Worm (Caenorhabditis elegans) whole organism, late embryonic: ENCODE measurements around the gene Y71H2AM.6.

Source experiments
- C08G9.2 ChIP-seq: sonication (generic microtip); optimal IDR thresholded peaks from 2 replicates; lab custom pipeline; 2016; ENCODE audit warnings: mild to moderate bottlenecking, missing genetic modification characterization, moderate library complexity, missing compliant biosample characterization
- C38D4.7 ChIP-seq: fragments of 200-800 bp; sonication (Bioruptor generic); optimal IDR thresholded peaks from 2 replicates; lab custom pipeline; 2018; ENCODE audit warnings: mild to moderate bottlenecking, missing genetic modification characterization, moderate library complexity, missing compliant biosample characterization
- ahr-1 ChIP-seq: sonication (generic microtip); optimal IDR thresholded peaks from 2 replicates; lab custom pipeline; 2016; ENCODE audit warnings: missing genetic modification characterization, missing compliant biosample characterization
- ama-1 ChIP-seq: fragments of 150-350 bp; optimal IDR thresholded peaks from 2 replicates; lab custom pipeline; 2014
- ceh-14 ChIP-seq: sonication (generic microtip); optimal IDR thresholded peaks from 2 replicates; lab custom pipeline; 2016; ENCODE audit warnings: missing genotype, missing genetic modification characterization, missing compliant biosample characterization
- ceh-19 ChIP-seq: fragments of 200-800 bp; sonication (Bioruptor generic); optimal IDR thresholded peaks from 2 replicates; lab custom pipeline; 2018; ENCODE audit warnings: mild to moderate bottlenecking, missing genetic modification characterization, missing compliant biosample characterization
- ceh-2 ChIP-seq: sonication (generic microtip); optimal IDR thresholded peaks from 2 replicates; lab custom pipeline; 2016; ENCODE audit warnings: missing genotype, missing genetic modification characterization, missing compliant biosample characterization
- ceh-22 ChIP-seq: sonication (generic microtip); optimal IDR thresholded peaks from 2 replicates; lab custom pipeline; 2017; ENCODE audit warnings: missing biosample characterization, missing genetic modification characterization
- ceh-24 ChIP-seq: sonication (generic microtip); optimal IDR thresholded peaks from 2 replicates; lab custom pipeline; 2016; ENCODE audit warnings: mild to moderate bottlenecking, missing genetic modification characterization, missing compliant biosample characterization
- ceh-31 ChIP-seq: sonication (generic microtip); optimal IDR thresholded peaks from 2 replicates; lab custom pipeline; 2016; ENCODE audit warnings: missing genetic modification characterization, missing compliant biosample characterization
- ceh-34 ChIP-seq: sonication (generic microtip); optimal IDR thresholded peaks from 2 replicates; lab custom pipeline; 2016; ENCODE audit warnings: mild to moderate bottlenecking, missing genetic modification characterization, missing compliant biosample characterization
- ceh-48 ChIP-seq: sonication (generic microtip); optimal IDR thresholded peaks from 2 replicates; lab custom pipeline; 2016; ENCODE audit warnings: missing genetic modification characterization, inconsistent platforms, missing compliant biosample characterization
- ceh-6 ChIP-seq: fragments of 200-800 bp; sonication (Bioruptor generic); optimal IDR thresholded peaks from 2 replicates; lab custom pipeline; 2018; ENCODE audit warnings: mild to moderate bottlenecking, missing genetic modification characterization, missing compliant biosample characterization
- che-1 ChIP-seq: sonication (generic microtip); optimal IDR thresholded peaks from 2 replicates; lab custom pipeline; 2016; ENCODE audit warnings: mild to moderate bottlenecking, missing genetic modification characterization, missing compliant biosample characterization
- dmd-4 ChIP-seq: sonication (generic microtip); optimal IDR thresholded peaks from 2 replicates; lab custom pipeline; 2016; ENCODE audit warnings: borderline replicate concordance, missing genetic modification characterization, missing compliant biosample characterization
- dve-1 ChIP-seq: sonication (generic microtip); optimal IDR thresholded peaks from 2 replicates; lab custom pipeline; 2017; ENCODE audit warnings: antibody characterized with exemption, mild to moderate bottlenecking, missing genetic modification characterization, missing compliant biosample characterization
- elt-2 ChIP-seq: sonication (generic microtip); optimal IDR thresholded peaks from 2 replicates; lab custom pipeline; 2016; ENCODE audit warnings: missing genetic modification reagents, missing genetic modification characterization, missing compliant biosample characterization
- elt-4 ChIP-seq: sonication (generic microtip); optimal IDR thresholded peaks from 2 replicates; lab custom pipeline; 2016; ENCODE audit warnings: missing genetic modification characterization, missing compliant biosample characterization
- ets-4 ChIP-seq: sonication (generic microtip); optimal IDR thresholded peaks from 2 replicates; lab custom pipeline; 2016; ENCODE audit warnings: missing genetic modification characterization, missing compliant biosample characterization
- eyg-1 ChIP-seq: sonication (generic microtip); optimal IDR thresholded peaks from 2 replicates; lab custom pipeline; 2016; ENCODE audit warnings: missing genotype, missing genetic modification characterization, missing compliant biosample characterization
- fax-1 ChIP-seq: sonication (generic microtip); optimal IDR thresholded peaks from 2 replicates; lab custom pipeline; 2016; ENCODE audit warnings: missing genotype, missing genetic modification characterization, missing compliant biosample characterization
- fkh-10 ChIP-seq: fragments of 150-350 bp; optimal IDR thresholded peaks from 2 replicates; lab custom pipeline; 2014; ENCODE audit warnings: missing biosample characterization, missing genetic modification reagents, missing genetic modification characterization
- fkh-6 ChIP-seq: sonication (generic microtip); optimal IDR thresholded peaks from 2 replicates; lab custom pipeline; 2016; ENCODE audit warnings: missing genetic modification characterization, missing compliant biosample characterization
- gmeb-2 ChIP-seq: sonication (generic microtip); optimal IDR thresholded peaks from 2 replicates; lab custom pipeline; 2016; ENCODE audit warnings: missing genetic modification characterization, inconsistent platforms, missing compliant biosample characterization
- hlh-13 ChIP-seq: fragments of 200-800 bp; sonication (Bioruptor generic); optimal IDR thresholded peaks from 2 replicates; lab custom pipeline; 2018; ENCODE audit warnings: mild to moderate bottlenecking, missing genetic modification characterization, missing compliant biosample characterization
- hlh-30 ChIP-seq: sonication (generic microtip); optimal IDR thresholded peaks from 2 replicates; lab custom pipeline; 2017; ENCODE audit warnings: antibody characterized with exemption, missing genetic modification characterization, missing compliant biosample characterization; ENCODE audit not compliant: insufficient read depth
- hlh-8 ChIP-seq: sonication (generic microtip); optimal IDR thresholded peaks from 2 replicates; lab custom pipeline; 2016; ENCODE audit warnings: missing genotype, missing genetic modification characterization, missing compliant biosample characterization
- lim-6 ChIP-seq: sonication (generic microtip); optimal IDR thresholded peaks from 2 replicates; lab custom pipeline; 2016; ENCODE audit warnings: missing genetic modification characterization, missing compliant biosample characterization
- lin-11 ChIP-seq: fragments of 200-800 bp; sonication (Bioruptor generic); optimal IDR thresholded peaks from 2 replicates; lab custom pipeline; 2018; ENCODE audit warnings: mild to moderate bottlenecking, missing genetic modification characterization, missing compliant biosample characterization
- madf-2 ChIP-seq: sonication (generic microtip); optimal IDR thresholded peaks from 2 replicates; lab custom pipeline; 2017; ENCODE audit warnings: missing genetic modification characterization, missing compliant biosample characterization
- mec-3 ChIP-seq: sonication (generic microtip); optimal IDR thresholded peaks from 2 replicates; lab custom pipeline; 2016; ENCODE audit warnings: borderline replicate concordance, missing genetic modification characterization, missing compliant biosample characterization
- nhr-11 ChIP-seq: fragments of 150-350 bp; optimal IDR thresholded peaks from 2 replicates; lab custom pipeline; 2014; ENCODE audit warnings: missing biosample characterization, missing genetic modification characterization
- npax-4 ChIP-seq: sonication (generic microtip); optimal IDR thresholded peaks from 2 replicates; lab custom pipeline; 2016; ENCODE audit warnings: missing genetic modification characterization, missing compliant biosample characterization
- odd-2 ChIP-seq: sonication (generic microtip); optimal IDR thresholded peaks from 2 replicates; lab custom pipeline; 2017; ENCODE audit warnings: antibody characterized with exemption, mild to moderate bottlenecking, missing genetic modification characterization, missing compliant biosample characterization
- pag-3 ChIP-seq: sonication (generic microtip); optimal IDR thresholded peaks from 2 replicates; lab custom pipeline; 2016; ENCODE audit warnings: missing compliant biosample characterization, missing genetic modification characterization, borderline replicate concordance
- pat-9 ChIP-seq: fragments of 200-800 bp; sonication (Bioruptor generic); optimal IDR thresholded peaks from 2 replicates; lab custom pipeline; 2018; ENCODE audit warnings: mild to moderate bottlenecking, missing genetic modification characterization, moderate library complexity, missing compliant biosample characterization
- pha-2 ChIP-seq: sonication (generic microtip); optimal IDR thresholded peaks from 2 replicates; lab custom pipeline; 2017; ENCODE audit warnings: mild to moderate bottlenecking, missing genetic modification characterization, missing compliant biosample characterization
- pqm-1 ChIP-seq: sonication (generic microtip); optimal IDR thresholded peaks from 2 replicates; lab custom pipeline; 2016; ENCODE audit warnings: missing genetic modification characterization, missing compliant biosample characterization
- syd-9 ChIP-seq: sonication (generic microtip); optimal IDR thresholded peaks from 2 replicates; lab custom pipeline; 2016; ENCODE audit warnings: mild to moderate bottlenecking, missing genetic modification characterization, moderate library complexity, missing compliant biosample characterization
- tbx-2 ChIP-seq: sonication (generic microtip); optimal IDR thresholded peaks from 2 replicates; lab custom pipeline; 2016; ENCODE audit warnings: missing genetic modification characterization, missing compliant biosample characterization
- tbx-7 ChIP-seq: sonication (generic microtip); optimal IDR thresholded peaks from 2 replicates; lab custom pipeline; 2016; ENCODE audit warnings: missing genotype, missing genetic modification characterization, missing compliant biosample characterization
- ttx-3 ChIP-seq: sonication (generic microtip); optimal IDR thresholded peaks from 2 replicates; lab custom pipeline; 2016; ENCODE audit warnings: missing genetic modification reagents, missing genetic modification characterization, missing compliant biosample characterization
- unc-3 ChIP-seq, 2 experiments: fragments of 200-800 bp in 1 of 2; sonication (Bioruptor generic) in 1 of 2; sonication (generic microtip) in 1 of 2; conservative IDR thresholded peaks in 1 of 2; optimal IDR thresholded peaks in 1 of 2; 2 replicates each; pipeline versions ENCODE4 v1.3.6 to Lab custom; 2016 to 2022; ENCODE audit warnings: missing compliant biosample characterization in 2 of 2, missing genetic modification characterization in 2 of 2, missing genetic modification reagents in 1 of 2
- unc-42 ChIP-seq: sonication (generic microtip); optimal IDR thresholded peaks from 2 replicates; lab custom pipeline; 2016; ENCODE audit warnings: missing genotype, missing genetic modification characterization, missing compliant biosample characterization
- unc-55 ChIP-seq: sonication (generic microtip); optimal IDR thresholded peaks from 2 replicates; lab custom pipeline; 2017; ENCODE audit warnings: missing biosample characterization, missing genetic modification reagents, missing genetic modification characterization
- unc-86 ChIP-seq: sonication (generic microtip); optimal IDR thresholded peaks from 2 replicates; lab custom pipeline; 2016; ENCODE audit warnings: missing genetic modification characterization, missing compliant biosample characterization
- zip-5 ChIP-seq: sonication (generic microtip); optimal IDR thresholded peaks from 2 replicates; lab custom pipeline; 2016; ENCODE audit warnings: missing genetic modification characterization, missing compliant biosample characterization

Gene Y71H2AM.6

ce11 chrIII:2759308-2759707, 21.5 kb upstream of the Y71H2AM.6 start:
- TF ChIP-seq gmeb-2 (no peak), dve-1 (tag; lab: Kevin White, UChicago) (no peak), ceh-31 (tag; lab: Kevin White, UChicago) (no peak), hlh-30 (tag; lab: Kevin White, UChicago) (no peak), npax-4 (tag; lab: Kevin White, UChicago) (no peak), syd-9 (tag; lab: Kevin White, UChicago) (no peak), ceh-48 (tag; lab: Kevin White, UChicago) (no peak), tbx-7 (no peak), elt-4 (no peak)
- TF ChIP-seq, all 69 proteins: peak for 0

- TF ChIP-seq ceh-19 (GFP tag; lab: Kevin White, UChicago): no peak
- no peak for TF ChIP-seq ceh-31 (tag; lab: Kevin White, UChicago)
- no peak for TF ChIP-seq pag-3
- TF ChIP-seq lim-6 (tag; lab: Kevin White, UChicago): no peak
- no peak for TF ChIP-seq hlh-30 (tag; lab: Kevin White, UChicago)
- peak; percentile 50 for TF ChIP-seq elt-2
- TF ChIP-seq ceh-2: no peak
- TF ChIP-seq ceh-34 (tag; lab: Kevin White, UChicago): no peak
- TF ChIP-seq, all 69 proteins: peak for 1
Observed at ce11 chrIII:2760726-2761125, 20.1 kb upstream of the Y71H2AM.6 start, which contains the start of gene pho-9. TSS of gene pho-9 (minus strand) at chrIII:2760816.

ce11 chrIII:2768635-2769034, 12.2 kb upstream of the Y71H2AM.6 start, which contains the start of gene swsn-3:
TSS of gene swsn-3 (minus strand) at chrIII:2768679.
- peak; percentile 77 for TF ChIP-seq pat-9 (tag; lab: Kevin White, UChicago)
- TF ChIP-seq ceh-19 (GFP tag; lab: Kevin White, UChicago): peak; percentile 25
- peak; percentile 52 for TF ChIP-seq hlh-13 (GFP tag; lab: Kevin White, UChicago)
- TF ChIP-seq fkh-10 (GFP tag; lab: Kevin White, UChicago): no peak
- TF ChIP-seq tbx-7: peak; percentile 48
- peak; percentile 93 for TF ChIP-seq dmd-4 (tag; lab: Kevin White, UChicago)
- TF ChIP-seq hlh-8 (tag; lab: Kevin White, UChicago): peak; percentile 78
- peak; percentile 45 for TF ChIP-seq pag-3
- TF ChIP-seq syd-9 (tag; lab: Kevin White, UChicago): peak; percentile 57
- TF ChIP-seq nhr-11 (tag; lab: Kevin White, UChicago): no peak
- peak; percentile 90 for TF ChIP-seq ttx-3 (tag; lab: Kevin White, UChicago)
- no peak for TF ChIP-seq mec-3 (tag; lab: Kevin White, UChicago)
- peak; percentile 84 for TF ChIP-seq odd-2 (tag; lab: Kevin White, UChicago)
- peak; percentile 98 for TF ChIP-seq ceh-14 (tag; lab: Kevin White, UChicago)
- peak; percentile 71 for TF ChIP-seq madf-2 (tag; lab: Kevin White, UChicago)
- peak; percentile 78 for TF ChIP-seq fax-1
- TF ChIP-seq unc-55 (GFP tag; lab: Kevin White, UChicago): peak; percentile 38
- TF ChIP-seq ceh-2: peak; percentile 83
- TF ChIP-seq lin-11 (tag; lab: Kevin White, UChicago): peak; percentile 69
- peak; percentile 84 for TF ChIP-seq eyg-1 (tag; lab: Kevin White, UChicago)
- peak; percentile 79 for TF ChIP-seq che-1 (tag; lab: Kevin White, UChicago)
- peak; percentile 65 for TF ChIP-seq ceh-6 (GFP tag; lab: Kevin White, UChicago)
- TF ChIP-seq unc-86: peak; percentile 91
- peak; percentile 63 for TF ChIP-seq zip-5 (tag; lab: Kevin White, UChicago)
- peak; percentile 83 for TF ChIP-seq pha-2 (tag; lab: Kevin White, UChicago)
- TF ChIP-seq C08G9.2 (tag; lab: Kevin White, UChicago): peak; percentile 75
- TF ChIP-seq fkh-6 (tag; lab: Kevin White, UChicago): peak; percentile 46
- TF ChIP-seq ahr-1 (tag; lab: Kevin White, UChicago): peak; percentile 81
- peak; percentile 91 for TF ChIP-seq ceh-34 (tag; lab: Kevin White, UChicago)
- TF ChIP-seq ceh-48 (tag; lab: Kevin White, UChicago): peak; percentile 94
- 0 out of 2 replicates have a peak, but pooled peaks have one; percentile 45 for TF ChIP-seq unc-3 (GFP tag; conservative IDR thresholded peaks at IDR 0.05; lab: Robert Waterston, UW)
- TF ChIP-seq unc-3 (tag; optimal IDR thresholded peaks at IDR 0.05; lab: Kevin White, UChicago): peak; percentile 79
- TF ChIP-seq unc-42 (tag; lab: Kevin White, UChicago): peak; percentile 80
- TF ChIP-seq ets-4 (tag; lab: Kevin White, UChicago): peak; percentile 40
- TF ChIP-seq ceh-24 (tag; lab: Kevin White, UChicago): peak; percentile 76
- no peak for TF ChIP-seq ceh-22 (tag; lab: Kevin White, UChicago)
- TF ChIP-seq C38D4.7 (GFP tag; lab: Kevin White, UChicago): peak; percentile 74
- TF ChIP-seq ama-1 (lab: Kevin White, UChicago): no peak
- TF ChIP-seq pqm-1 (tag; lab: Kevin White, UChicago): peak; percentile 54
- peak; percentile 93 for TF ChIP-seq tbx-2 (tag; lab: Kevin White, UChicago)
